Fruit fly (Drosophila melanogaster) S2 (cell line): ENCODE measurements around the gene Vha68-2.

Source experiments
- CG8478 ChIP-seq: fragments of >200 bp; optimal IDR thresholded peaks from 2 replicates; lab custom pipeline; 2018
- CTCF ChIP-seq, 2 experiments: fragments of >200 bp; optimal IDR thresholded peaks; 2 replicates each; lab custom pipeline; 2018

- TF ChIP-seq CTCF (optimal IDR thresholded peaks at IDR 0.05; lab: Kevin White, UChicago): no peak
- TF ChIP-seq CG8478 (lab: Kevin White, UChicago): no peak
Observed at dm6 chr2L:12950682-12951081, 23.4 kb upstream of the Vha68-2 start.
